Worm (Caenorhabditis elegans): Measurements from ENCODE around the gene inx-10.

Gene inx-10

DNA sequence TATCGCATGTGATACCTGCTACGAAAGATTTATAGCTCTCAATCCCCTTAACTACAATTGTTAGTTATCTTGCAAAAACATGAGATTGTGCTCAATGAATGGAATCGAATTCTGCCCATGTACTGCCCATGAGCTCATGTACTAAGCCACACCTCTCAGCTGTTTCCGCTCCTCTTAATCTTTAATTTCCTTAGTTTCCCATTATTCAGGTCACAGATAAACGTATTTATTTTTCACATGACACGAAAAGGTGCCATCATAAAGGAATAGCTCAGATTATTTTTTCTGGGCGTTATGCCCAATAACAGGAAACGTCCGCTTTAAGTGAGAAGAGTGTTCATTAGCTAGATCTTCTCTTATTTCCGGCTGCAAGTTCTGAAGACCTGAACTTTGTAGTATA lies 21.2 kb downstream of the inx-10 start:
- TF ChIP-seq sox-4 (tag; optimal IDR thresholded peaks at IDR 0.05) (peak; percentile 48), ets-5 (GFP tag; IDR thresholded peaks at IDR 0.05) (no peak), ces-1 (GFP tag; optimal IDR thresholded peaks at IDR 0.05) (no peak), nhr-71 (tag; optimal IDR thresholded peaks at IDR 0.05) (peak; percentile 29), efl-1 (optimal IDR thresholded peaks at IDR 0.05) (no peak), efl-1 (GFP tag; optimal IDR thresholded peaks at IDR 0.05 in 1 of 2) (peak in 1 of 2 experiments; percentile 59), dsc-1 (tag; optimal IDR thresholded peaks at IDR 0.05) (peak; percentile 92), ceh-63 (GFP tag; optimal IDR thresholded peaks at IDR 0.05) (no peak), nhr-47 (tag; optimal IDR thresholded peaks at IDR 0.05) (peak; percentile 42), C16A3.4 (tag; optimal IDR thresholded peaks at IDR 0.05) (no peak), pax-3 (tag; optimal IDR thresholded peaks at IDR 0.05) (peak; percentile 59), egl-13 (tag; optimal IDR thresholded peaks at IDR 0.05) (peak; percentile 61), fkh-8 (tag; optimal IDR thresholded peaks at IDR 0.05) (peak; percentile 68), fkh-10 (GFP tag; optimal IDR thresholded peaks at IDR 0.05) (peak; percentile 14), lin-14 (GFP tag; optimal IDR thresholded peaks at IDR 0.05) (peak; percentile 3)

DNA sequence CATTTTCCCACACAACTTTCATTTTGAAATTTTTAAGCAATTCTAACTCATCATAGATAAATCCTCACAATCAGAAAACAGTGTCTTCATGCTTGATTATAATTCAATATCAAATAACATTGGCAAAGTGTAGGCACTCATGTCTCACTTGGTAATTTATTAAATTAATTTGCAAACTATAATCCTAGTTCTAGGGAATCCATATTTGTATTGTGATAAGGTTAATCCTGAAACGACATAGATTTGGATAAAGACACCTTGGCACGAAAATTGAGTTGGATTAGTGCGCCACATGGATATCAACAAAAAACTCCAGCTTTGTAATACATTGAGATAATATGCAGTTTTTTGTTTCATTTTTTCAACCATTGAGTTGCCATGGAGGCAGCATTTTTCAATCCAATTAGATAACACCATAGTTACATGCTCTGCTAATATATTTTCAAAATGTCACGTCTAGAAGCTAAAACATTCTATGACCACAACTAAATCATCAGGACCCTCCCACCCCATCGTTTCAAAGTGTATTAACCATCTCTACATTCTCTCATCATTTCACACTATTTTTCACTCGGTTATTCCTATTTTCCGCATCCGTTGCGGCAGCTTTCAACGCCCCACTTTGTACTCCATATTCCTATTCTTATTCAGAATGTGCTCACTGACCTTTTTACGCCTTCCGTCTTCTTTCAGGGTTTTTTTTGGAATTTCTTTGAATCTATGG lies 23.4 kb downstream of the inx-10 start:
- TF ChIP-seq lin-14 (GFP tag; optimal IDR thresholded peaks at IDR 0.05) (peak; percentile 26), dsc-1 (tag; optimal IDR thresholded peaks at IDR 0.05) (peak; percentile 98), pax-3 (tag; optimal IDR thresholded peaks at IDR 0.05) (peak; percentile 22), ets-5 (GFP tag; IDR thresholded peaks at IDR 0.05) (no peak), nhr-47 (tag; optimal IDR thresholded peaks at IDR 0.05) (peak; percentile 1), lsy-2 (tag; optimal IDR thresholded peaks at IDR 0.05) (no peak), fkh-8 (tag; optimal IDR thresholded peaks at IDR 0.05) (peak; percentile 3), grh-1 (GFP tag; IDR thresholded peaks at IDR 0.05) (no peak)

DNA sequence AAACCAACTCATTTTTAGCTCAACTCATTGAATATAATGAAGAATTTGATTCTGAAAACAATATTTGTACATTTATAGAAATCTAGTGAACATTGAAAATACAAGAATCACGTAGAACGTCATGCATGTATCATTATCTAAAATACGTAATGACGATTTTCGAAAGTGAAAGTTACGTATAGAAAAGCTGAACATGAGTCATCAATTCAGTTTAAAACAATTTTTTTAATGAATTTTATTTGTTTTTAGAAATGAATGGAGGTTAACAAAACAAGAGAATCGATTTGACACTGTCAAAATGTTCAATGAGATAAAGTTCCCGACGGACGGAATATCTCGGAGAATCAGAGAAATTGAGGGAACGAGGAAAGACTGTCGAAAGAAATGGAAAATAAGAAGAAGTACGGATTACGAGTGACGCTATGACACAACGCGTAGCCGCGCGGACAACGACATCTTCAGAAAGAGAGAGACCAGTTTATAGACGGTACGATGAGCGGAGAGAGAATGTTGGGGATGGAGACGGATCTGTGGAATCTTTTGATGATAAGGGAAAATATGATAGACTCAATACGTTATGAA lies 25.5 kb downstream of the inx-10 start, which contains the start of gene ptr-1:
ptr-1 (minus strand) TSS at position 51 of the 582 bp plus-strand sequence.
- TF ChIP-seq mep-1 (tag; optimal IDR thresholded peaks at IDR 0.05) (no peak), fkh-10 (GFP tag; optimal IDR thresholded peaks at IDR 0.05) (no peak), efl-1 (optimal IDR thresholded peaks at IDR 0.05) (no peak), efl-1 (GFP tag; optimal IDR thresholded peaks at IDR 0.05 in 1 of 2) (no peak), C04F5.9 (tag; optimal IDR thresholded peaks at IDR 0.05) (no peak), rnt-1 (tag; optimal IDR thresholded peaks at IDR 0.05) (no peak), blmp-1 (tag; optimal IDR thresholded peaks at IDR 0.05) (peak; percentile 95), ets-5 (GFP tag; IDR thresholded peaks at IDR 0.05) (no peak), jun-1 (tag; optimal IDR thresholded peaks at IDR 0.05) (no peak)

DNA sequence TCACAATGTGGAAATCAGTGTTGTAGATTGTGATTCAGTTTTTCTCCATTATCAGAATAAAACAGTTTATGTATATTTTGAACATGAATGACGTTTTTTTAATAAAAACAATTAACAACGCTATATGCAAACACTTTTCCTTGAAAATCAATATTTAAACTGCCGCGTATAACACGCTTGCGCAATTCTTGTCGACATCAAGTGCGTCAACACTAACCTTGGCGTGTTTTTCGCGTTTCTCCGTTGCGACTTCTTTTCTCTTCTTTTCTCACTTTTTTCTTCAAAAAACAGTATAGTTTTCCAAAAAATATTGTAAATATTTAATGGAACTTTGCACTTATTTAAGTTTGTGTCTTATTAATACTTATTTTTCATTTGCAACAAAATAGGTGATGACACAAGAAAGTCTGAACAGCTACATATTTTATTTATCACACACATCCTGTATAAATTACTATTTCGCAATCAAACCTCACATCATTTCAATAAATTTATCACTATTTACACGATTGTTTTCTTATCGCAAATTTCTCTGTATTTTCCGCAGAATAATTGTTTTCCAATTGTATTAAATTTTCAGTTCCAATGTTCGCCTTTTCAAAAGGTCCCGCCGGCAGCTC lies 31.9 kb downstream of the inx-10 start, which contains the start of gene spas-1:
spas-1 (plus strand) TSS at position 572 of the 620 bp plus-strand sequence.
- TF ChIP-seq vab-15 (tag; optimal IDR thresholded peaks at IDR 0.05), result no peak
- TF ChIP-seq pax-3 (tag; optimal IDR thresholded peaks at IDR 0.05), result peak; percentile 46
- TF ChIP-seq alr-1 (tag; optimal IDR thresholded peaks at IDR 0.05; ENCODE audit: borderline replicate concordance), result no peak
- peak; percentile 94 for TF ChIP-seq nhr-47 (tag; optimal IDR thresholded peaks at IDR 0.05)
- peak; percentile 86 for TF ChIP-seq lin-13 (GFP tag; optimal IDR thresholded peaks at IDR 0.05)
- TF ChIP-seq egl-13 (tag; optimal IDR thresholded peaks at IDR 0.05), result peak; percentile 79
- no peak for TF ChIP-seq pqm-1 (tag; optimal IDR thresholded peaks at IDR 0.05)
- TF ChIP-seq snpc-4 (tag; optimal IDR thresholded peaks at IDR 0.05), result peak; percentile 91
- no peak for TF ChIP-seq sptf-1 (tag; optimal IDR thresholded peaks at IDR 0.05)
- TF ChIP-seq skn-1 (tag; optimal IDR thresholded peaks at IDR 0.05), result peak; percentile 88
- TF ChIP-seq ces-1 (GFP tag; optimal IDR thresholded peaks at IDR 0.05), result no peak
- peak; percentile 71 for TF ChIP-seq zip-4 (GFP tag; optimal IDR thresholded peaks at IDR 0.05)
- TF ChIP-seq lin-14 (GFP tag; optimal IDR thresholded peaks at IDR 0.05), result peak; percentile 92
- TF ChIP-seq lin-15B (tag; optimal IDR thresholded peaks at IDR 0.05), result peak; percentile 78
- TF ChIP-seq nhr-77 (tag; optimal IDR thresholded peaks at IDR 0.05), result peak; percentile 79
- TF ChIP-seq mdl-1 (tag; optimal IDR thresholded peaks at IDR 0.05), result peak in 1 of 2 experiments; percentile 79
- no peak for TF ChIP-seq hlh-4 (tag; optimal IDR thresholded peaks at IDR 0.05)
- peak; percentile 92 for TF ChIP-seq rnt-1 (tag; optimal IDR thresholded peaks at IDR 0.05)
- peak; percentile 91 for TF ChIP-seq C16A3.4 (tag; optimal IDR thresholded peaks at IDR 0.05)
- peak; percentile 59 for TF ChIP-seq F16B12.6 (tag; optimal IDR thresholded peaks at IDR 0.05)
- peak; percentile 76 to 91 (median 84) for TF ChIP-seq ceh-82 (tag; optimal IDR thresholded peaks at IDR 0.05)
- TF ChIP-seq tbx-2 (tag; optimal IDR thresholded peaks at IDR 0.05), result peak; percentile 92
- peak; percentile 98 for TF ChIP-seq mep-1 (tag; optimal IDR thresholded peaks at IDR 0.05)
- peak; percentile 95 for TF ChIP-seq nhr-71 (tag; optimal IDR thresholded peaks at IDR 0.05)
- peak; percentile 92 for TF ChIP-seq nhr-19 (GFP tag; conservative IDR thresholded peaks at IDR 0.05)
- TF ChIP-seq unc-30 (tag; optimal IDR thresholded peaks at IDR 0.05), result peak; percentile 42
- peak; percentile 88 for TF ChIP-seq unc-130 (tag; optimal IDR thresholded peaks at IDR 0.05)
- peak; percentile 79 for TF ChIP-seq irx-1 (tag; optimal IDR thresholded peaks at IDR 0.05)
- peak; percentile 32 for TF ChIP-seq mef-2 (tag; optimal IDR thresholded peaks at IDR 0.05)
